Worm (Caenorhabditis elegans) whole organism, L4 larva: ENCODE measurements around the gene ZK353.3.

ENCODE experiments used
- egl-27 ChIP-seq: sonication (generic microtip); optimal IDR thresholded peaks from 3 replicates; lab custom pipeline; 2017; ENCODE audit warnings: missing biosample characterization, missing genetic modification reagents, missing genetic modification characterization
- fos-1 ChIP-seq: fragments of 150-350 bp; optimal IDR thresholded peaks from 2 replicates; lab custom pipeline; 2014; ENCODE audit warnings: missing biosample characterization, missing genetic modification characterization
- lin-13 ChIP-seq: fragments of 150-350 bp; optimal IDR thresholded peaks from 2 replicates; lab custom pipeline; 2014; ENCODE audit warnings: missing biosample characterization, missing genetic modification reagents, missing genetic modification characterization
- lin-15B ChIP-seq: fragments of 150-350 bp; sonication (generic microtip); optimal IDR thresholded peaks from 3 replicates; lab custom pipeline; 2014; ENCODE audit warnings: missing biosample characterization, missing genetic modification characterization
- lsy-2 ChIP-seq, 2 experiments: fragments of 150-350 bp in 1 of 2; sonication (generic microtip) in 1 of 2; optimal IDR thresholded peaks; 2 replicates each; lab custom pipeline; 2014 to 2017; ENCODE audit warnings: missing biosample characterization in 2 of 2, missing genetic modification characterization in 2 of 2
- madf-5 ChIP-seq, 2 experiments: fragments of 200-800 bp; sonication (Bioruptor generic); IDR thresholded peaks; 2 replicates each; pipeline ENCODE4 v1.3.6; 2022; ENCODE audit warnings: missing compliant biosample characterization in 2 of 2, missing genetic modification characterization in 2 of 2
- mxl-2 ChIP-seq: fragments of 200-800 bp; sonication (Bioruptor generic); conservative IDR thresholded peaks from 2 replicates; pipeline ENCODE4 v1.3.6; 2022; ENCODE audit warnings: missing genetic modification reagents, missing genetic modification characterization, missing compliant biosample characterization
- pha-4 ChIP-seq, 2 experiments: fragments of 150-350 bp in 1 of 2; fragments of 200-800 bp in 1 of 2; sonication (Bioruptor generic) in 1 of 2; IDR thresholded peaks in 1 of 2; optimal IDR thresholded peaks in 1 of 2; 2 replicates each; pipeline versions ENCODE4 v1.3.6 to Lab custom; 2014 to 2022; ENCODE audit warnings: missing genetic modification characterization in 2 of 2, missing genetic modification reagents in 2 of 2, missing biosample characterization in 1 of 2, missing compliant biosample characterization in 1 of 2
- set-16 ChIP-seq: fragments of 200-800 bp; sonication (Bioruptor generic); IDR thresholded peaks from 2 replicates; pipeline ENCODE4 v1.3.6; 2022; ENCODE audit warnings: missing genetic modification reagents, missing genetic modification characterization, missing compliant biosample characterization
- spr-3 ChIP-seq: fragments of 200-800 bp; sonication (Bioruptor generic); optimal IDR thresholded peaks from 2 replicates; lab custom pipeline; 2018; ENCODE audit warnings: mild to moderate bottlenecking, missing genetic modification characterization, missing compliant biosample characterization

DNA sequence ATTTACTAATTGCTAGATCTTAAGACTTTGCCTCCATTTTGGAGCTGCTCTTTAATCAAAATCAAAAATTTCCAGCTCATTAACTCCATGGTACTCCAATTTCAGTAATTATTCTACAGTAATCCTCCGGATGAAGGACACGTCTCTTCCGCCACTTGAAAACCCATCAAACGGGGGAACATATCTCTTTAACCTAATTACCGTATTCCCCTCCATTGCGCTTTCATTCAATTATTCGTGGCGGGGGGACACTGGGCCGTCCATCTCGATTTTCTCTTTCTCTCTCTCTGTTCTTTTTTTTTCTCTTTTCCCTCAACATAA is 21.0 kb downstream of the ZK353.3 start:
- TF ChIP-seq egl-27 (tag; lab: Kevin White, UChicago) (no peak), spr-3 (GFP tag; lab: Kevin White, UChicago) (no peak), mxl-2 (GFP tag; lab: Robert Waterston, UW) (no peak), fos-1 (tag; lab: Kevin White, UChicago) (no peak), madf-5 (GFP tag; IDR thresholded peaks at IDR 0.05; lab: Robert Waterston, UW) (no peak), lin-13 (GFP tag; lab: Kevin White, UChicago) (no peak), pha-4 (GFP tag; IDR thresholded peaks at IDR 0.05; lab: Robert Waterston, UW) (no peak), pha-4 (tag; optimal IDR thresholded peaks at IDR 0.05; lab: Kevin White, UChicago) (no peak), lsy-2 (tag; optimal IDR thresholded peaks at IDR 0.05; lab: Kevin White, UChicago) (no peak), lin-15B (tag; lab: Kevin White, UChicago) (no peak), set-16 (GFP tag; lab: Robert Waterston, UW) (no peak)
